Worm (Caenorhabditis elegans): ENCODE data around the gene F41E6.5.

Gene F41E6.5

DNA sequence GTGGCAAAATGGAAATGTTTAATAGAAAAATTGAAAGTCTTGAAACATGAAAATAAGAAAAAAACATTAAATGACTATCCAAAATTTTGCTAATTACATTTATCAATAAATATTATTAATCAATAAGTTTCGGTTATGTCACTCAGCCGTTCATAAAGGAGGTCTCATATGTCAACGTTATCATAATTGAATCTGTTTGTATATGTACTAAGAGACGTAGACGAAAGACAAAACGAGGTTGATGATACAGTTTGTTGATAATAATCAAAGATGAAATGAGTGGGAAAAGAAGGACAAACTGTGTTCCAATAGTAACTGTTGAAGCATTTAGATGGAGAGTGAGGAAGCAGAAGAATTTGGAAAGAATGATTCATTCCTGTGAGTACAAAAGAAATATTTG, 16.4 kb upstream of the F41E6.5 start:
- TF ChIP-seq attf-3 (GFP tag; conservative IDR thresholded peaks at IDR 0.05) (no peak), ceh-100 (GFP tag; IDR thresholded peaks at IDR 0.05) (no peak), snpc-4 (GFP tag; optimal IDR thresholded peaks at IDR 0.05) (no peak), snpc-4 (tag; optimal IDR thresholded peaks at IDR 0.05) (peak in 1 of 4 experiments; percentile 46), nhr-80 (tag; optimal IDR thresholded peaks at IDR 0.05) (peak; percentile 56), egrh-3 (GFP tag; IDR thresholded peaks at IDR 0.05) (no peak), mes-4 (tag; optimal IDR thresholded peaks at IDR 0.05) (no peak)

DNA sequence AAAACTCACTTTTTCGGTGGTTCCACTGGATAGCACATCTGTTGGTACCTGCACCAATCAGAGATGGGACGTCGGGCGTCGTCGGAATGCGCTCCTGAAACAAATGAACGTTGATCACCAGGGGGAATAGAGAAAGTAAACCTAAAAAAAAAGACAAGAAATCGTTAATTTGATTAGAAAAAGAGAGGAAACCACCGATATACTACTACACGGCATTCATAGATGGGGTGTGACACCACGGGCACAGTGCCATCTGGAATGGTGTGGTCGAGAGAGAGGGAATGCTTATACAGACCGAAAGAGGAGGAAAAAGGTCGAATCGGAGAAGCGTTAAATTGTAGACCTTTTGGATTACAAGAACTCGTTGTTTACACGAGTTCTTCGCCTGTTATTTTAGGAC, 15.2 kb upstream of the F41E6.5 start, which contains the start of gene C10B5.3:
Gene C10B5.3 (minus strand): TSS at position 101 of the 400 bp plus-strand sequence.
- TF ChIP-seq nhr-120 (GFP tag; IDR thresholded peaks at IDR 0.05) (no peak), let-526 (GFP tag; IDR thresholded peaks at IDR 0.05) (no peak), ama-1 (optimal IDR thresholded peaks at IDR 0.05) (no peak), ama-1 (GFP tag; optimal IDR thresholded peaks at IDR 0.05) (no peak), die-1 (tag; optimal IDR thresholded peaks at IDR 0.05) (no peak), hmg-1.2 (GFP tag; IDR thresholded peaks at IDR 0.05) (no peak)

DNA sequence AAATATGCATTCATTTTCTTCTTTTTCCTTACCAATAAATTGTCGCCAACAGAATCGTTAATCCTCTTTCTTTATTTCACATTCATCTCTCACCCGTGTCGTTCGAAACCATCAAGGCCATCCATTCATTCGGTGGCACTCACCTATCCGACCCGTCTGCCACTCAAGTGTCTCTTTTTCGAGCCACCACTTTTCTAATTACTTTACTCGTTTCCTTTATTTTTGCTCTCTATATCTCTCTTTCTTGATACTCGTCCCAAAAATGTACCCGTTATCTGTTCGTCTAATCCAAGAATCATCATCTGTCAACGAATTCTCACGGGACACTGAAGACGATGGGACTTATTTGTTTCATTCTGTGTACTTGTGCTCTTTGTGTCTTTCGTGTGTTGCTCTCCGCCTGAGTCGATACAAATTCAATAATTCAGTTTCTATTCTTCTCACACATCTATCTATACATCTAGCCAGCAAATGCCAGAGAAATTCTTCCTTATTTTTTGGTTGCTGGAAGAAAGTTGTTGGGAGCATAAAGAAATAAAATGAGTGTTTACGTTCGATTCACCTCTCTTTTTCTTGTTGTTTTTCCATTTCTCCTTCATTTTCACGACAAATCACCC, 10.5 kb upstream of the F41E6.5 start:
- TF ChIP-seq nfya-2 (GFP tag; IDR thresholded peaks at IDR 0.05): no peak
- TF ChIP-seq atf-7 (tag; optimal IDR thresholded peaks at IDR 0.05): no peak
- TF ChIP-seq madf-6 (GFP tag; IDR thresholded peaks at IDR 0.05): no peak
- TF ChIP-seq xnd-1 (tag; optimal IDR thresholded peaks at IDR 0.05): no peak
- no peak for TF ChIP-seq madf-8 (GFP tag; conservative IDR thresholded peaks at IDR 0.05)
- no peak for TF ChIP-seq ceh-27 (GFP tag; optimal IDR thresholded peaks at IDR 0.05)
- TF ChIP-seq hsf-1 (GFP tag; IDR thresholded peaks at IDR 0.05): no peak
- TF ChIP-seq mcd-1 (GFP tag; IDR thresholded peaks at IDR 0.05): no peak
- no peak for TF ChIP-seq rpc-1 (optimal IDR thresholded peaks at IDR 0.05)
- TF ChIP-seq rpc-1 (tag; optimal IDR thresholded peaks at IDR 0.05): no peak
- TF ChIP-seq dox-1 (GFP tag; IDR thresholded peaks at IDR 0.05): no peak
- TF ChIP-seq F52B5.7 (tag; optimal IDR thresholded peaks at IDR 0.05): no peak

DNA sequence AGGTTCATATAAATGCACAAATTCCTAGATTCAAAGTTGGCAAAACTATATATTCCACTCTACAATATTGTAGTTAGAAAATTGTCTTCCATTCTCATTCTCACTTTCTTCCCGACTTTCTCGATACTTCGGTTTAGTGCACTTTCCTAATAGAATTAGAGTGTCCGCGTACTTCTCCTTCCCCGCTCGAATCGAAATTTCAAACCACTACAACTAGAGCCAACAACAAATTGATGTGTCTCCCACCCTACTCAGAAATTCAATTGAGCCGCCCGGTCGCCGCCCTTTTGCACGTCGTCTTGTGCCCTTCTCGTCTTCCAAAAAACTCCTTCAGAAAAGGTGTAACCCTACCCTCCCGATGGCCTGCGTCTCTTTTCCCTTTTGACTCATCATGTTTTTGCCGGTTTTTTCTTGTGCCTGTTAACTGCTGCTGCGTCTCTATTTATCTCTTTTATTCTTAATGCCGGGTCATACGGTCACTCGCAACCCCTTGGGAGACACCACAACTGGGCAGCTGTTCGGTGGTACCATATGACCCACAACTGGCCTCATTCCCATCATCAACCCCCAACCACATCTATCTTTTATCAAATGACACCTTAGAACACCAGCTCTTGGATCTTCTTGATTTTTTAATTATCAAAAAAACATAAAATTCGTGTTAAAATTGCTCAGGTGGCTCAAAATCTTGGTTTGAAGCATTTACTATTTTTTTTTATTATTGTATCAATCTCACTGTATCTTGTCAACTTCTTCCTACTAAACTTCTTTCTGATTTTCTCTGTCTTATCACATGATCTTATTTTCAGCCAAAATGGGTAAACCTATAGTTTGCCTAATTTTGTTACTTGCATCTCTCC, 8.9 kb upstream of the F41E6.5 start, which contains the start of gene tag-196:
Gene tag-196 (plus strand): TSS at position 810 of the 860 bp plus-strand sequence.
- TF ChIP-seq egl-44 (GFP tag; IDR thresholded peaks at IDR 0.05) (0 out of 2 replicates have a peak, but pooled peaks have one; percentile 14), him-1 (tag; optimal IDR thresholded peaks at IDR 0.05) (no peak)

DNA sequence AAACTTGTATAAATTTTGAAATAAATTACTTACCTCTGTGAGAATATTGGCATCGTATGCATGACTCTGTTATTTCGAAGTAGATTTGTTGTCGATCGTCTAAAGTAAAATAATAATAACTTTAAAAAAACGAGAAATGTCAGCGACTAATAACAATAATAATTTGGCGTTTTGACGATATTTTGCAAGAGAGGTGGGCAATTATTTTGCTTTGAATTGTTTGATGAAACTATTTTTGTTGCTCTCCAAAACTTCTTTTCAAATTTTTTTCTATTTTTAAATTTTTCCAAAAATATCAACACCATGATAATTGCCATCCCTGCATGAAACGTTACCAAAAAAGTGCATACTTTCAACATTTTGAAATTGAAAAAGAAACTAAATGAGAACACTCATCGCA, 4.1 kb upstream of the F41E6.5 start, which contains the start of gene F41E6.7:
Gene F41E6.7 (minus strand): TSS at position 101 of the 400 bp plus-strand sequence.
- TF ChIP-seq Y56A3A.18 (GFP tag; IDR thresholded peaks at IDR 0.05) (no peak), C17E4.6 (GFP tag; IDR thresholded peaks at IDR 0.05) (no peak), akir-1 (GFP tag; optimal IDR thresholded peaks at IDR 0.05) (no peak), Y95B8A.8 (GFP tag; IDR thresholded peaks at IDR 0.05) (no peak), aptf-3 (GFP tag; IDR thresholded peaks at IDR 0.05) (no peak), lin-54 (GFP tag; optimal IDR thresholded peaks at IDR 0.05) (no peak), B0336.3 (GFP tag; IDR thresholded peaks at IDR 0.05) (no peak), pha-4 (tag; optimal IDR thresholded peaks at IDR 0.05) (no peak), somi-1 (GFP tag; optimal IDR thresholded peaks at IDR 0.05) (no peak), Y67H2A.10 (GFP tag; conservative IDR thresholded peaks at IDR 0.05) (no peak), ceh-91 (GFP tag; IDR thresholded peaks at IDR 0.05) (no peak), B0035.1 (tag; optimal IDR thresholded peaks at IDR 0.05) (no peak), bed-2 (GFP tag; IDR thresholded peaks at IDR 0.05) (no peak), nhr-90 (tag; optimal IDR thresholded peaks at IDR 0.05) (no peak), F22D6.2 (tag; optimal IDR thresholded peaks at IDR 0.05) (no peak), sdz-38 (tag; optimal IDR thresholded peaks at IDR 0.05) (no peak), ztf-26 (tag; optimal IDR thresholded peaks at IDR 0.05) (no peak)
